Fruit fly (Drosophila melanogaster) whole organism, wandering third instar larva: ENCODE data around the gene CG17378.

Source experiments
- CG9705 ChIP-seq: fragments of 200-800 bp; sonication (Bioruptor generic); optimal IDR thresholded peaks from 2 replicates; lab custom pipeline; 2018; ENCODE audit warnings: missing biosample characterization, mild to moderate bottlenecking, missing genetic modification characterization
- CrebA ChIP-seq: fragments of 200-800 bp; sonication (Bioruptor generic); optimal IDR thresholded peaks from 2 replicates; lab custom pipeline; 2016; ENCODE audit warnings: missing biosample characterization, mild to moderate bottlenecking, missing genetic modification characterization, borderline replicate concordance
- Dfd ChIP-seq: fragments of >200 bp; optimal IDR thresholded peaks from 2 replicates; lab custom pipeline; 2017; ENCODE audit warnings: missing biosample characterization, missing genetic modification characterization
- Dif ChIP-seq: fragments of 200-275, 200-300 bp; sonication (Bioruptor generic); optimal IDR thresholded peaks from 2 replicates; lab custom pipeline; 2018; ENCODE audit warnings: missing biosample characterization, missing genetic modification characterization; ENCODE audit not compliant: partially characterized antibody
- GATAd ChIP-seq: sonication (Bioruptor generic); optimal IDR thresholded peaks from 2 replicates; lab custom pipeline; 2016; ENCODE audit warnings: missing biosample characterization, missing genetic modification characterization
- HLH106 ChIP-seq: fragments of 200-800 bp; optimal IDR thresholded peaks from 3 replicates; lab custom pipeline; 2019; ENCODE audit warnings: missing biosample characterization, mild to moderate bottlenecking, missing genetic modification characterization, moderate library complexity
- Hnf4 ChIP-seq: fragments of 200-800 bp; sonication (Bioruptor generic); optimal IDR thresholded peaks from 2 replicates; lab custom pipeline; 2016; ENCODE audit warnings: missing biosample characterization, mild to moderate bottlenecking, missing genetic modification characterization
- Hr83 ChIP-seq: fragments of 200-300 bp; sonication (Bioruptor generic); optimal IDR thresholded peaks from 2 replicates; lab custom pipeline; 2016; ENCODE audit warnings: missing biosample characterization, mild to moderate bottlenecking, missing genetic modification characterization, moderate library complexity; ENCODE audit not compliant: poor library complexity, severe bottlenecking
- Jra ChIP-seq: sonication (Bioruptor generic); optimal IDR thresholded peaks from 2 replicates; lab custom pipeline; 2016; ENCODE audit warnings: missing biosample characterization, missing genetic modification characterization
- Myc ChIP-seq: fragments of >200 bp; optimal IDR thresholded peaks from 2 replicates; lab custom pipeline; 2017
- N ChIP-seq: fragments of >200 bp; optimal IDR thresholded peaks from 2 replicates; lab custom pipeline; 2018; ENCODE audit warnings: missing biosample characterization, missing external identifiers, missing genetic modification characterization
- OdsH ChIP-seq: fragments of 200-800 bp; sonication (Bioruptor generic); optimal IDR thresholded peaks from 2 replicates; lab custom pipeline; 2016; ENCODE audit warnings: missing biosample characterization, mild to moderate bottlenecking, missing genetic modification characterization
- Rel ChIP-seq, 2 experiments: fragments of 200-800 bp; sonication (Bioruptor generic) in 1 of 2; optimal IDR thresholded peaks; 2 replicates in 1 of 2; 3 replicates in 1 of 2; lab custom pipeline; 2016 to 2019; ENCODE audit warnings: mild to moderate bottlenecking in 2 of 2, missing biosample characterization in 2 of 2, missing genetic modification characterization in 2 of 2, moderate library complexity in 1 of 2
- Sp1 ChIP-seq: fragments of 200-800 bp; sonication (Bioruptor generic); optimal IDR thresholded peaks from 3 replicates; lab custom pipeline; 2019; ENCODE audit warnings: missing biosample characterization, mild to moderate bottlenecking, missing genetic modification characterization, moderate library complexity
- br ChIP-seq: fragments of 200-800 bp; sonication (Bioruptor generic); optimal IDR thresholded peaks from 2 replicates; lab custom pipeline; 2016; ENCODE audit warnings: missing biosample characterization, missing genetic modification characterization
- brk ChIP-seq: fragments of 200-800 bp; sonication (Bioruptor generic); optimal IDR thresholded peaks from 2 replicates; lab custom pipeline; 2016; ENCODE audit warnings: missing biosample characterization, mild to moderate bottlenecking, missing genetic modification characterization
- dl ChIP-seq, 2 experiments: fragments of 175-275, 200-275 bp in 1 of 2; fragments of 200-275 bp in 1 of 2; sonication (Bioruptor generic); optimal IDR thresholded peaks; lab custom pipeline; 2018; ENCODE audit warnings: mild to moderate bottlenecking in 2 of 2, missing biosample characterization in 2 of 2, missing genetic modification characterization in 2 of 2, moderate library complexity in 2 of 2; ENCODE audit not compliant: partially characterized antibody in 2 of 2, insufficient read depth in 1 of 2
- dmrt93B ChIP-seq: fragments of 200-800 bp; sonication (Bioruptor generic); optimal IDR thresholded peaks from 2 replicates; lab custom pipeline; 2018; ENCODE audit warnings: missing biosample characterization, mild to moderate bottlenecking, missing genetic modification characterization
- dsf ChIP-seq: sonication (Bioruptor generic); optimal IDR thresholded peaks from 2 replicates; lab custom pipeline; 2016; ENCODE audit warnings: missing biosample characterization, missing genetic modification characterization, borderline replicate concordance
- ey ChIP-seq: fragments of 200-800 bp; sonication (Bioruptor generic); optimal IDR thresholded peaks from 2 replicates; lab custom pipeline; 2016; ENCODE audit warnings: missing biosample characterization, missing genetic modification characterization
- foxo ChIP-seq, 2 experiments: fragments of 200-800 bp; sonication (Bioruptor generic); optimal IDR thresholded peaks; 2 replicates in 1 of 2; 3 replicates in 1 of 2; lab custom pipeline; 2016 to 2017; ENCODE audit warnings: missing biosample characterization in 2 of 2, missing genetic modification characterization in 2 of 2
- fru ChIP-seq: fragments of 200-800 bp; sonication (Bioruptor generic); optimal IDR thresholded peaks from 3 replicates; lab custom pipeline; 2016; ENCODE audit warnings: missing biosample characterization, mild to moderate bottlenecking, missing genetic modification characterization
- h ChIP-seq: fragments of 200-800 bp; sonication (Bioruptor generic); optimal IDR thresholded peaks from 3 replicates; lab custom pipeline; 2016; ENCODE audit warnings: missing biosample characterization, mild to moderate bottlenecking, missing genetic modification characterization
- jim ChIP-seq: fragments of 175-275, 200-325 bp; sonication (Bioruptor generic); optimal IDR thresholded peaks from 2 replicates; lab custom pipeline; 2016; ENCODE audit warnings: missing biosample characterization, mild to moderate bottlenecking, missing genetic modification characterization
- lola ChIP-seq: fragments of >200 bp; optimal IDR thresholded peaks from 2 replicates; lab custom pipeline; 2017; ENCODE audit warnings: missing biosample characterization, missing genetic modification characterization
- psq ChIP-seq: fragments of 200-800 bp; sonication (Bioruptor generic); optimal IDR thresholded peaks from 3 replicates; lab custom pipeline; 2017; ENCODE audit warnings: missing biosample characterization, mild to moderate bottlenecking, missing genetic modification characterization, moderate library complexity
- rgr ChIP-seq: fragments of 200-800 bp; sonication (Bioruptor generic); optimal IDR thresholded peaks from 3 replicates; lab custom pipeline; 2016; ENCODE audit warnings: missing biosample characterization, mild to moderate bottlenecking, missing genetic modification characterization
- sage ChIP-seq: fragments of 200-800 bp; sonication (Bioruptor generic); optimal IDR thresholded peaks from 2 replicates; lab custom pipeline; 2016; ENCODE audit warnings: missing biosample characterization, mild to moderate bottlenecking, missing genetic modification characterization
- sv ChIP-seq: fragments of 200-800 bp; sonication (Bioruptor generic); optimal IDR thresholded peaks from 3 replicates; lab custom pipeline; 2016; ENCODE audit warnings: missing biosample characterization, missing genetic modification characterization
- tai ChIP-seq: sonication (Bioruptor generic); optimal IDR thresholded peaks from 2 replicates; lab custom pipeline; 2016; ENCODE audit warnings: missing biosample characterization, missing genetic modification characterization
- woc ChIP-seq: sonication (Bioruptor generic); optimal IDR thresholded peaks from 2 replicates; lab custom pipeline; 2016; ENCODE audit warnings: missing biosample characterization, mild to moderate bottlenecking, missing genetic modification characterization

CG17378 gene

dm6 chr2L:6787973-6788368 is 14.1 kb downstream of the CG17378 start:
- TF ChIP-seq Sp1 = no peak
- peak; percentile 33 for TF ChIP-seq lola (GFP tag; lab: Kevin White, UChicago)
- TF ChIP-seq sv = peak; percentile 29
- TF ChIP-seq brk = peak; percentile 37

- TF ChIP-seq Myc (lab: Kevin White, UChicago) = no peak
- TF ChIP-seq sage (GFP tag; lab: Kevin White, UChicago) = peak; percentile 43
- peak; percentile 47 for TF ChIP-seq CrebA (GFP tag; lab: Kevin White, UChicago)
- TF ChIP-seq h (GFP tag; lab: Kevin White, UChicago) = peak; percentile 3
- TF ChIP-seq sv = no peak
Measured at dm6 chr2L:6789358-6789757, 15.5 kb downstream of the CG17378 start.

- TF ChIP-seq foxo (GFP tag; optimal IDR thresholded peaks at IDR 0.05; lab: Kevin White, UChicago) = no peak
- TF ChIP-seq sage (GFP tag; lab: Kevin White, UChicago) = no peak
- peak in 1 of 2 experiments; percentile 69 for TF ChIP-seq dl (GFP tag; optimal IDR thresholded peaks at IDR 0.05; lab: Kevin White, UChicago; ENCODE audit: insufficient read depth in 1 of 2, partially characterized antibody in 2 of 2)
- no peak for TF ChIP-seq Myc (lab: Kevin White, UChicago)
- no peak for TF ChIP-seq CG9705 (GFP tag; lab: Kevin White, UChicago)
- TF ChIP-seq Dif (GFP tag; lab: Kevin White, UChicago) = peak; percentile 32
- TF ChIP-seq, all 38 proteins: peak for 2
Measured at dm6 chr2L:6791845-6792443, 18.1 kb downstream of the CG17378 start.

- TF ChIP-seq Dif (GFP tag; lab: Kevin White, UChicago) (peak; percentile 2), ey (no peak)
Measured at dm6 chr2L:6793763-6794417, 20.0 kb downstream of the CG17378 start.

dm6 chr2L:6794418-6794793 is 20.6 kb downstream of the CG17378 start:
- TF ChIP-seq br (GFP tag; lab: Kevin White, UChicago) = no peak
- TF ChIP-seq dl (GFP tag; optimal IDR thresholded peaks at IDR 0.05; lab: Kevin White, UChicago; ENCODE audit: insufficient read depth in 1 of 2, partially characterized antibody in 2 of 2) = peak in 1 of 2 experiments; percentile 12
- peak; percentile 53 for TF ChIP-seq Dif (GFP tag; lab: Kevin White, UChicago)
- TF ChIP-seq OdsH (GFP tag; lab: Kevin White, UChicago) = no peak
- TF ChIP-seq Hnf4 (GFP tag; lab: Kevin White, UChicago) = peak; percentile 1

- TF ChIP-seq foxo (GFP tag; optimal IDR thresholded peaks at IDR 0.05; lab: Kevin White, UChicago) (peak in 1 of 2 experiments; percentile 11), tai (GFP tag; lab: Kevin White, UChicago) (no peak), woc (GFP tag; lab: Kevin White, UChicago) (peak; percentile 17)
Measured at dm6 chr2L:6794956-6795522, 21.2 kb downstream of the CG17378 start.

dm6 chr2L:6797408-6797807 is 23.6 kb downstream of the CG17378 start:
- TF ChIP-seq woc (GFP tag; lab: Kevin White, UChicago) = no peak
- TF ChIP-seq Hr83 (GFP tag; lab: Kevin White, UChicago) = peak; percentile 6
- TF ChIP-seq CG9705 (GFP tag; lab: Kevin White, UChicago) = no peak
- no peak for TF ChIP-seq jim (GFP tag; lab: Kevin White, UChicago)
- no peak for TF ChIP-seq OdsH (GFP tag; lab: Kevin White, UChicago)
- peak; percentile 2 for TF ChIP-seq ey
- TF ChIP-seq psq (GFP tag; lab: Kevin White, UChicago) = no peak
- TF ChIP-seq GATAd (GFP tag; lab: Kevin White, UChicago) = no peak
- peak; percentile 24 for TF ChIP-seq Hnf4 (GFP tag; lab: Kevin White, UChicago)
- TF ChIP-seq rgr (GFP tag; lab: Kevin White, UChicago) = peak; percentile 8
- peak; percentile 35 for TF ChIP-seq sage (GFP tag; lab: Kevin White, UChicago)
- no peak for TF ChIP-seq lola (GFP tag; lab: Kevin White, UChicago)
- TF ChIP-seq dmrt93B = no peak
- no peak for TF ChIP-seq Dif (GFP tag; lab: Kevin White, UChicago)
- TF ChIP-seq sv = peak; percentile 38
- TF ChIP-seq h (GFP tag; lab: Kevin White, UChicago) = peak; percentile 16
- peak; percentile 20 for TF ChIP-seq br (GFP tag; lab: Kevin White, UChicago)
- TF ChIP-seq fru (GFP tag; lab: Kevin White, UChicago) = peak; percentile 10
- TF ChIP-seq HLH106 (tag; lab: Kevin White, UChicago) = peak; percentile 18
- no peak for TF ChIP-seq dsf (GFP tag; lab: Kevin White, UChicago)
- TF ChIP-seq Jra (GFP tag; lab: Kevin White, UChicago) = no peak
- TF ChIP-seq N (GFP tag; lab: Kevin White, UChicago) = no peak
- no peak for TF ChIP-seq Dfd (GFP tag; lab: Kevin White, UChicago)
- peak; percentile 19 for TF ChIP-seq tai (GFP tag; lab: Kevin White, UChicago)
- TF ChIP-seq Rel (GFP tag; optimal IDR thresholded peaks at IDR 0.05; lab: Kevin White, UChicago) = no peak
- no peak for TF ChIP-seq Rel (tag; optimal IDR thresholded peaks at IDR 0.05; lab: Kevin White, UChicago)
- no peak for TF ChIP-seq dl (GFP tag; optimal IDR thresholded peaks at IDR 0.05; lab: Kevin White, UChicago; ENCODE audit: insufficient read depth in 1 of 2, partially characterized antibody in 2 of 2)
- no peak for TF ChIP-seq brk
